Worm (Caenorhabditis elegans): ENCODE measurements around the gene ssu-2.

DNA sequence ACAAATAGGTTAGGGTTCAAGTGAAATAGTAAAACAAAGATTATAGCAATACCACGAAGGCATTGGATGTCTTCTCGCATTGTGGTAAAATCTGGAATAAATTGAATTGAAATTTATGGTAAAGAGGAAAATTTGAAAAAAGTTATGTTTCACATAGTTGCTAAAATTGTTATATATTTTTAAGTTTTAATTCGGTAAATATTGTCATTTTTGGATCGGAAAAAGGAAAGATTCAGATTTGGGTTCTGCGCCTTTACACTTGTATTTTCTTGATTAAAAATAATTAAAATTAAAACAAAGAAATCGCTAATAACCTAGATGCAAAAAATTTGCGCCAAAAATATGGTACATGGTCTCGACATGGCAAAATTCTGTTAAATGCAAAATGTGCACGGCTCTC, 10.4 kb upstream of the ssu-2 start, which contains the start of gene oac-56:
- TF ChIP-seq snpc-4 (tag; optimal IDR thresholded peaks at IDR 0.05) (no peak), nhr-12 (tag; optimal IDR thresholded peaks at IDR 0.05) (no peak)
